Fruit fly (Drosophila melanogaster) whole organism, embryonic: ENCODE data around the gene Twdlalpha.

Experiments
- BEAF-32 ChIP-seq: fragments of 200-800 bp; sonication (Bioruptor generic); optimal IDR thresholded peaks from 3 replicates; lab custom pipeline; 2017; ENCODE audit warnings: missing biosample characterization, missing genetic modification characterization, mild to moderate bottlenecking, moderate library complexity, missing genetic modification reagents
- CG1024 ChIP-seq: fragments of 200-800 bp; sonication (Bioruptor generic); IDR thresholded peaks from 2 replicates; pipeline ENCODE4 v1.3.6; 2022; ENCODE audit warnings: missing biosample characterization, missing genetic modification characterization
- CG10267 ChIP-seq: fragments of 200-800 bp; sonication (Bioruptor generic); optimal IDR thresholded peaks from 2 replicates; lab custom pipeline; 2018; ENCODE audit warnings: missing biosample characterization, mild to moderate bottlenecking, missing genetic modification characterization, moderate library complexity
- CG12104 ChIP-seq: fragments of 200-800 bp; sonication (Bioruptor generic); optimal IDR thresholded peaks from 3 replicates; lab custom pipeline; 2016; ENCODE audit warnings: missing biosample characterization, missing genetic modification characterization
- CG12219 ChIP-seq: fragments of 200-800 bp; sonication (Bioruptor generic); optimal IDR thresholded peaks from 3 replicates; lab custom pipeline; 2018; ENCODE audit warnings: missing biosample characterization, mild to moderate bottlenecking, missing genetic modification characterization
- CG13287 ChIP-seq: fragments of 200-800 bp; sonication (Bioruptor generic); IDR thresholded peaks from 2 replicates; pipeline ENCODE4 v1.3.6; 2022; ENCODE audit warnings: missing biosample characterization, missing genetic modification characterization; ENCODE audit not compliant: partially characterized antibody
- CG13775 ChIP-seq: fragments of 200-800 bp; sonication (Bioruptor generic); optimal IDR thresholded peaks from 3 replicates; lab custom pipeline; 2017; ENCODE audit warnings: missing biosample characterization, mild to moderate bottlenecking, missing genetic modification characterization
- CG15479 ChIP-seq: fragments of 200-800 bp; sonication (Bioruptor generic); optimal IDR thresholded peaks from 3 replicates; lab custom pipeline; 2019; ENCODE audit warnings: missing biosample characterization, mild to moderate bottlenecking, missing genetic modification characterization, moderate library complexity
- CG15601 ChIP-seq: fragments of 200-800 bp; sonication (Bioruptor generic); optimal IDR thresholded peaks from 3 replicates; lab custom pipeline; 2019; ENCODE audit warnings: missing biosample characterization, mild to moderate bottlenecking, missing genetic modification characterization, moderate library complexity
- CG17829 ChIP-seq: fragments of 200-800 bp; optimal IDR thresholded peaks from 2 replicates; lab custom pipeline; 2019; ENCODE audit warnings: missing biosample characterization, mild to moderate bottlenecking, missing genetic modification characterization, moderate library complexity
- CG2712 ChIP-seq: fragments of 200-800 bp; optimal IDR thresholded peaks from 3 replicates; lab custom pipeline; 2019; ENCODE audit warnings: missing biosample characterization, mild to moderate bottlenecking, missing genetic modification characterization, moderate library complexity
- CG31388 ChIP-seq: fragments of 200-800 bp; sonication (Bioruptor generic); optimal IDR thresholded peaks from 2 replicates; lab custom pipeline; 2016; ENCODE audit warnings: missing biosample characterization, missing genetic modification characterization
- CG34376 ChIP-seq: fragments of 200-800 bp; sonication (Bioruptor generic); optimal IDR thresholded peaks from 2 replicates; lab custom pipeline; 2018; ENCODE audit warnings: missing biosample characterization, mild to moderate bottlenecking, missing genetic modification characterization
- CG5180 ChIP-seq: fragments of 200-800 bp; sonication (Bioruptor generic); optimal IDR thresholded peaks from 3 replicates; lab custom pipeline; 2017; ENCODE audit warnings: missing biosample characterization, missing genetic modification characterization, mild to moderate bottlenecking, moderate library complexity, missing genetic modification reagents
- CG9797 ChIP-seq: fragments of 200-800 bp; sonication (Bioruptor generic); optimal IDR thresholded peaks from 3 replicates; lab custom pipeline; 2018; ENCODE audit warnings: missing biosample characterization, mild to moderate bottlenecking, missing genetic modification characterization
- Gug ChIP-seq: fragments of 200-800 bp; sonication (Bioruptor generic); IDR thresholded peaks from 4 replicates; pipeline ENCODE4 v1.3.6; 2022; ENCODE audit warnings: missing biosample characterization, missing genetic modification characterization
- H15 ChIP-seq: fragments of 200-800 bp; sonication (Bioruptor generic); IDR thresholded peaks from 3 replicates; pipeline ENCODE4 v1.3.6; 2022; ENCODE audit warnings: missing biosample characterization, missing genetic modification characterization
- HLHmδ ChIP-seq: fragments of 200-800 bp; sonication (Bioruptor generic); optimal IDR thresholded peaks from 2 replicates; lab custom pipeline; 2018; ENCODE audit warnings: missing biosample characterization, mild to moderate bottlenecking, missing genetic modification characterization, moderate library complexity
- HmgD ChIP-seq: fragments of 200-800 bp; sonication (Bioruptor generic); optimal IDR thresholded peaks from 3 replicates; lab custom pipeline; 2016; ENCODE audit warnings: missing biosample characterization, missing genetic modification characterization
- Lhr ChIP-seq: fragments of 200-800 bp; sonication (Bioruptor generic); optimal IDR thresholded peaks from 3 replicates; lab custom pipeline; 2017; ENCODE audit warnings: mild to moderate bottlenecking, missing biosample characterization, missing genetic modification reagents, missing genetic modification characterization
- Nf-YA ChIP-seq: fragments of 200-800 bp; sonication (Bioruptor generic); IDR thresholded peaks from 2 replicates; pipeline ENCODE4 v1.3.6; 2022; ENCODE audit warnings: missing biosample characterization, missing genetic modification characterization
- NfI ChIP-seq: fragments of 200-800 bp; sonication (Bioruptor generic); optimal IDR thresholded peaks from 3 replicates; lab custom pipeline; 2018; ENCODE audit warnings: missing biosample characterization, mild to moderate bottlenecking, missing genetic modification characterization, moderate library complexity
- Xbp1 ChIP-seq: fragments of 200-800 bp; sonication (Bioruptor generic); optimal IDR thresholded peaks from 3 replicates; lab custom pipeline; 2016; ENCODE audit warnings: missing biosample characterization, mild to moderate bottlenecking, missing genetic modification characterization
- danr ChIP-seq: fragments of 200-800 bp; sonication (Bioruptor generic); IDR thresholded peaks from 2 replicates; pipeline ENCODE4 v1.3.6; 2022; ENCODE audit warnings: missing biosample characterization, missing genetic modification characterization
- dm ChIP-seq: fragments of 200-800 bp; sonication (Bioruptor generic); optimal IDR thresholded peaks from 3 replicates; lab custom pipeline; 2016; ENCODE audit warnings: missing biosample characterization, missing genetic modification characterization
- dmrt11E ChIP-seq: fragments of 200-800 bp; sonication (Bioruptor generic); optimal IDR thresholded peaks from 3 replicates; lab custom pipeline; 2018; ENCODE audit warnings: missing biosample characterization, mild to moderate bottlenecking, missing genetic modification characterization, moderate library complexity
- emc ChIP-seq: fragments of 200-800 bp; sonication (Bioruptor generic); optimal IDR thresholded peaks from 2 replicates; lab custom pipeline; 2016; ENCODE audit warnings: missing biosample characterization, missing genetic modification characterization
- esg ChIP-seq: fragments of 200-800 bp; sonication (Bioruptor generic); conservative IDR thresholded peaks from 2 replicates; pipeline ENCODE4 v1.3.6; 2022; ENCODE audit warnings: missing biosample characterization, missing genetic modification characterization
- gcm ChIP-seq: fragments of 200-800 bp; sonication (Bioruptor generic); optimal IDR thresholded peaks from 2 replicates; lab custom pipeline; 2019; ENCODE audit warnings: missing biosample characterization, mild to moderate bottlenecking, missing genetic modification characterization, moderate library complexity
- gsb ChIP-seq: fragments of 200-800 bp; sonication (Bioruptor generic); IDR thresholded peaks from 2 replicates; pipeline ENCODE4 v1.3.6; 2022; ENCODE audit warnings: missing biosample characterization, missing genetic modification characterization
- ham ChIP-seq: fragments of 200-800 bp; sonication (Bioruptor generic); IDR thresholded peaks from 2 replicates; pipeline ENCODE4 v1.3.6; 2022; ENCODE audit warnings: missing biosample characterization, missing genetic modification characterization
- ind ChIP-seq: fragments of 200-800 bp; sonication (Bioruptor generic); optimal IDR thresholded peaks from 3 replicates; lab custom pipeline; 2016; ENCODE audit warnings: missing biosample characterization, missing genetic modification characterization
- kah ChIP-seq: fragments of 200-800 bp; sonication (Bioruptor generic); optimal IDR thresholded peaks from 2 replicates; lab custom pipeline; 2018; ENCODE audit warnings: missing biosample characterization, mild to moderate bottlenecking, missing genetic modification characterization
- ken ChIP-seq: fragments of 200-800 bp; sonication (Bioruptor generic); IDR thresholded peaks from 3 replicates; pipeline ENCODE4 v1.3.6; 2022; ENCODE audit warnings: missing biosample characterization, missing genetic modification characterization
- lmd ChIP-seq: fragments of 200-800 bp; sonication (Bioruptor generic); IDR thresholded peaks from 2 replicates; pipeline ENCODE4 v1.3.6; 2022; ENCODE audit warnings: missing biosample characterization, missing genetic modification characterization
- luna ChIP-seq: fragments of 200-800 bp; sonication (Bioruptor generic); optimal IDR thresholded peaks from 2 replicates; lab custom pipeline; 2016; ENCODE audit warnings: missing biosample characterization, missing genetic modification characterization
- nerfin-1 ChIP-seq: fragments of 200-800 bp; sonication (Bioruptor generic); optimal IDR thresholded peaks from 3 replicates; lab custom pipeline; 2019; ENCODE audit warnings: missing biosample characterization, mild to moderate bottlenecking, missing genetic modification characterization, moderate library complexity
- nom ChIP-seq: fragments of 200-800 bp; sonication (Bioruptor generic); optimal IDR thresholded peaks from 2 replicates; lab custom pipeline; 2017; ENCODE audit warnings: missing biosample characterization, missing genetic modification characterization, mild to moderate bottlenecking, moderate library complexity, missing genetic modification reagents
- pb ChIP-seq: fragments of 200-800 bp; sonication (Bioruptor generic); optimal IDR thresholded peaks from 3 replicates; lab custom pipeline; 2016; ENCODE audit warnings: missing biosample characterization, missing genetic modification characterization
- prd ChIP-seq, 3 experiments: fragments of >200 bp in 2 of 3; fragments of 200-800 bp in 1 of 3; sonication (Bioruptor generic) in 1 of 3; optimal IDR thresholded peaks in 2 of 3; IDR thresholded peaks in 1 of 3; 2 replicates in 2 of 3; 3 replicates in 1 of 3; pipeline versions ENCODE4 v1.3.6 to Lab custom; 2017 to 2022; ENCODE audit warnings: missing biosample characterization in 1 of 3, missing genetic modification characterization in 1 of 3
- row ChIP-seq: fragments of 200-800 bp; sonication (Bioruptor generic); IDR thresholded peaks from 3 replicates; pipeline ENCODE4 v1.3.6; 2022; ENCODE audit warnings: missing biosample characterization, missing genetic modification characterization
- scrt ChIP-seq: fragments of 200-800 bp; sonication (Bioruptor generic); optimal IDR thresholded peaks from 2 replicates; lab custom pipeline; 2018; ENCODE audit warnings: missing biosample characterization, mild to moderate bottlenecking, missing genetic modification characterization, moderate library complexity
- slbo ChIP-seq: fragments of 200-800 bp; sonication (Bioruptor generic); IDR thresholded peaks from 2 replicates; pipeline ENCODE4 v1.3.6; 2022; ENCODE audit warnings: missing biosample characterization, missing genetic modification characterization
- so ChIP-seq: fragments of 200-800 bp; sonication (Bioruptor generic); IDR thresholded peaks from 3 replicates; pipeline ENCODE4 v1.3.6; 2022; ENCODE audit warnings: missing biosample characterization, missing genetic modification characterization
- sob ChIP-seq: fragments of 200-800 bp; sonication (Bioruptor generic); IDR thresholded peaks from 2 replicates; pipeline ENCODE4 v1.3.6; 2022; ENCODE audit warnings: missing biosample characterization, missing genetic modification characterization
- sqz ChIP-seq: fragments of 200-800 bp; sonication (Bioruptor generic); optimal IDR thresholded peaks from 3 replicates; lab custom pipeline; 2018; ENCODE audit warnings: missing biosample characterization, mild to moderate bottlenecking, missing genetic modification characterization
- tio ChIP-seq: fragments of 200-800 bp; sonication (Bioruptor generic); optimal IDR thresholded peaks from 2 replicates; lab custom pipeline; 2017; ENCODE audit warnings: missing biosample characterization, missing genetic modification characterization, inconsistent platforms
- trem ChIP-seq: fragments of 200-800 bp; optimal IDR thresholded peaks from 3 replicates; lab custom pipeline; 2019; ENCODE audit warnings: missing biosample characterization, mild to moderate bottlenecking, missing genetic modification characterization, moderate library complexity
- unpg ChIP-seq: fragments of 200-800 bp; sonication (Bioruptor generic); optimal IDR thresholded peaks from 3 replicates; lab custom pipeline; 2018; ENCODE audit warnings: missing biosample characterization, mild to moderate bottlenecking, missing genetic modification characterization, moderate library complexity
- zfh2 ChIP-seq: fragments of 200-800 bp; sonication (Bioruptor generic); optimal IDR thresholded peaks from 2 replicates; lab custom pipeline; 2016; ENCODE audit warnings: missing biosample characterization, missing genetic modification characterization

Gene Twdlalpha

dm6 chrX:16787416-16787900 lies 44.8 kb downstream of the Twdlalpha start:
- TF ChIP-seq ken (GFP tag; lab: Robert Waterston, UW) (no peak), scrt (GFP tag; lab: Kevin White, UChicago) (no peak), CG15479 (peak; percentile 60), CG13775 (GFP tag; lab: Kevin White, UChicago) (peak; percentile 2), danr (GFP tag; lab: Robert Waterston, UW) (no peak), CG2712 (tag; lab: Kevin White, UChicago) (peak; percentile 21), CG10267 (peak; percentile 64), NfI (GFP tag; lab: Kevin White, UChicago) (no peak), BEAF-32 (GFP tag; lab: Kevin White, UChicago) (peak; percentile 76), Lhr (GFP tag; lab: Kevin White, UChicago) (peak; percentile 14), slbo (GFP tag; lab: Robert Waterston, UW) (peak; percentile 68), gsb (GFP tag; lab: Robert Waterston, UW) (no peak), CG5180 (GFP tag; lab: Kevin White, UChicago) (no peak), pb (GFP tag; lab: Kevin White, UChicago) (no peak), CG17829 (tag; lab: Kevin White, UChicago) (peak; percentile 6), CG15601 (tag; lab: Kevin White, UChicago) (peak; percentile 1), Gug (GFP tag; lab: Robert Waterston, UW) (0 out of 4 replicates have a peak, but pooled peaks have one; percentile 29), CG12104 (GFP tag; lab: Kevin White, UChicago) (no peak), CG12219 (no peak), HLHmδ (no peak), Nf-YA (GFP tag; lab: Robert Waterston, UW) (no peak), kah (no peak), trem (peak; percentile 40), HmgD (no peak), row (GFP tag; lab: Robert Waterston, UW) (peak; percentile 36; the same call in 2 of the 3 replicates), luna (GFP tag; lab: Kevin White, UChicago) (no peak), nerfin-1 (peak; percentile 5), zfh2 (GFP tag; lab: Kevin White, UChicago) (no peak), CG9797 (GFP tag; lab: Kevin White, UChicago) (peak; percentile 62), sqz (GFP tag; lab: Kevin White, UChicago) (peak; percentile 72), Xbp1 (GFP tag; lab: Kevin White, UChicago) (no peak), unpg (GFP tag; lab: Kevin White, UChicago) (no peak), H15 (GFP tag; lab: Robert Waterston, UW) (no peak), dmrt11E (tag; lab: Kevin White, UChicago) (no peak), dm (no peak), tio (no peak), ham (GFP tag; lab: Robert Waterston, UW) (no peak), lmd (GFP tag; lab: Robert Waterston, UW) (no peak), esg (GFP tag; lab: Robert Waterston, UW) (no peak), CG31388 (GFP tag; lab: Kevin White, UChicago) (no peak), CG1024 (no peak), so (GFP tag; lab: Robert Waterston, UW) (no peak), ind (no peak), gcm (GFP tag; lab: Kevin White, UChicago) (no peak), CG34376 (GFP tag; lab: Kevin White, UChicago) (no peak), nom (GFP tag; lab: Kevin White, UChicago) (peak; percentile 3), emc (no peak), CG13287 (GFP tag; lab: Robert Waterston, UW) (peak; percentile 65), sob (GFP tag; lab: Robert Waterston, UW) (0 out of 2 replicates have a peak, but pooled peaks have one; percentile 26), prd (optimal IDR thresholded peaks at IDR 0.05; lab: Kevin White, UChicago) (no peak), prd (GFP tag; IDR thresholded peaks at IDR 0.05; lab: Robert Waterston, UW) (peak; percentile 54; the same call in 2 of the 3 replicates)
